Worm (Caenorhabditis elegans) whole organism, early embryonic: ENCODE data around the gene T05B4.8.

Experiments
- F13C5.2 ChIP-seq: sonication (generic microtip); optimal IDR thresholded peaks from 2 replicates; lab custom pipeline; 2017; ENCODE audit warnings: mild to moderate bottlenecking, missing genetic modification characterization, inconsistent platforms, missing compliant biosample characterization
- ama-1 ChIP-seq: fragments of 150-350 bp; optimal IDR thresholded peaks from 2 replicates; lab custom pipeline; 2014
- ceh-13 ChIP-seq: fragments of 200-800 bp; sonication (Bioruptor generic); optimal IDR thresholded peaks from 2 replicates; lab custom pipeline; 2018; ENCODE audit warnings: mild to moderate bottlenecking, missing genetic modification characterization, missing compliant biosample characterization
- tbx-11 ChIP-seq: fragments of 200-800 bp; sonication (Bioruptor generic); IDR thresholded peaks from 2 replicates; pipeline ENCODE4 v1.3.6; 2022; ENCODE audit warnings: missing genetic modification characterization, missing compliant biosample characterization
- tra-4 ChIP-seq: sonication (generic microtip); optimal IDR thresholded peaks from 2 replicates; lab custom pipeline; 2017; ENCODE audit warnings: missing genetic modification characterization, missing compliant biosample characterization

ce11 chrV:4125552-4126084 lies 9.6 kb upstream of the T05B4.8 start, which contains the start of gene T05B4.12:
- no peak for TF ChIP-seq tbx-11
- no peak for TF ChIP-seq F13C5.2 (tag; lab: Kevin White, UChicago)
- TF ChIP-seq ama-1, result no peak
- TF ChIP-seq tra-4, result no peak
- TF ChIP-seq ceh-13 (GFP tag; lab: Kevin White, UChicago), result no peak
